Fruit fly (Drosophila melanogaster): ENCODE data around the gene sty.

Gene sty

dm6 chr3L:3420237-3420643 lies 4.5 kb downstream of the sty start (continued):
- TF ChIP-seq fd85E (GFP tag; optimal IDR thresholded peaks at IDR 0.05) (no peak), Met (GFP tag; optimal IDR thresholded peaks at IDR 0.05) (no peak), vri (GFP tag; optimal IDR thresholded peaks at IDR 0.05) (peak; percentile 49), pdm3 (GFP tag; optimal IDR thresholded peaks at IDR 0.05) (no peak), CG11294 (GFP tag; IDR thresholded peaks at IDR 0.05) (no peak), achi (GFP tag; optimal IDR thresholded peaks at IDR 0.05) (no peak), CG8319 (GFP tag; optimal IDR thresholded peaks at IDR 0.05) (no peak), CG4318 (GFP tag; optimal IDR thresholded peaks at IDR 0.05) (no peak), CG15336 (GFP tag; IDR thresholded peaks at IDR 0.05) (peak; percentile 35; the same call in 1 of the 2 replicates), dac (GFP tag; optimal IDR thresholded peaks at IDR 0.05) (no peak), CG34406 (GFP tag; optimal IDR thresholded peaks at IDR 0.05) (no peak), lz (GFP tag; optimal IDR thresholded peaks at IDR 0.05) (no peak), Blimp-1 (GFP tag; optimal IDR thresholded peaks at IDR 0.05) (no peak)

dm6 chr3L:3419369-3420232 lies 5.1 kb downstream of the sty start:
- TF ChIP-seq Hr4 (GFP tag; optimal IDR thresholded peaks at IDR 0.05) (peak; percentile 80), CG15336 (GFP tag; IDR thresholded peaks at IDR 0.05) (peak; percentile 68), fkh (GFP tag; optimal IDR thresholded peaks at IDR 0.05) (peak; percentile 44), CG16779 (tag; optimal IDR thresholded peaks at IDR 0.05) (no peak), CG8119 (GFP tag; IDR thresholded peaks at IDR 0.05) (peak; percentile 51; the same call in 2 of the 3 replicates), OdsH (GFP tag; optimal IDR thresholded peaks at IDR 0.05) (peak; percentile 31), CG32006 (GFP tag; optimal IDR thresholded peaks at IDR 0.05) (peak; percentile 82), ss (GFP tag; optimal IDR thresholded peaks at IDR 0.05) (no peak), lz (GFP tag; optimal IDR thresholded peaks at IDR 0.05) (peak; percentile 14), CG6276 (GFP tag; optimal IDR thresholded peaks at IDR 0.05) (peak; percentile 9), CG4318 (GFP tag; optimal IDR thresholded peaks at IDR 0.05) (peak; percentile 44), pdm3 (GFP tag; optimal IDR thresholded peaks at IDR 0.05) (peak; percentile 14), salr (GFP tag; optimal IDR thresholded peaks at IDR 0.05) (peak in 1 of 2 experiments; percentile 62), Eip78C (GFP tag) (peak; percentile 72), CG3032 (tag; optimal IDR thresholded peaks at IDR 0.05) (no peak), dac (GFP tag; optimal IDR thresholded peaks at IDR 0.05) (peak; percentile 8), CG3919 (GFP tag; optimal IDR thresholded peaks at IDR 0.05) (peak; percentile 1), CG6163 (GFP tag; IDR thresholded peaks at IDR 0.05) (no peak), Ets96B (tag; optimal IDR thresholded peaks at IDR 0.05) (no peak), CG10631 (GFP tag; optimal IDR thresholded peaks at IDR 0.05) (peak; percentile 48)

- TF ChIP-seq Gug (GFP tag; IDR thresholded peaks at IDR 0.05): peak; percentile 98
- no peak for TF ChIP-seq CG8319 (GFP tag; optimal IDR thresholded peaks at IDR 0.05)
- peak; percentile 95 for TF ChIP-seq CG11294 (GFP tag; IDR thresholded peaks at IDR 0.05)
- TF ChIP-seq Sox14 (GFP tag; optimal IDR thresholded peaks at IDR 0.05): peak; percentile 93
- TF ChIP-seq CG8632 (GFP tag; optimal IDR thresholded peaks at IDR 0.05): peak; percentile 28
- peak; percentile 26 for TF ChIP-seq CG34406 (GFP tag; optimal IDR thresholded peaks at IDR 0.05)
- no peak for TF ChIP-seq CG11902 (GFP tag; optimal IDR thresholded peaks at IDR 0.05)
- TF ChIP-seq cyc (GFP tag; optimal IDR thresholded peaks at IDR 0.05): peak; percentile 61
- peak; percentile 82 for TF ChIP-seq svp (GFP tag)
- peak; percentile 97 for TF ChIP-seq CG6163 (GFP tag; IDR thresholded peaks at IDR 0.05)
- peak; percentile 50 for TF ChIP-seq vri (GFP tag; optimal IDR thresholded peaks at IDR 0.05)
- peak; percentile 73 for TF ChIP-seq Hr39 (GFP tag; optimal IDR thresholded peaks at IDR 0.05)
- peak; percentile 98 for TF ChIP-seq Hr4 (GFP tag; optimal IDR thresholded peaks at IDR 0.05)
- TF ChIP-seq achi (GFP tag; optimal IDR thresholded peaks at IDR 0.05): peak; percentile 91
- TF ChIP-seq fd85E (GFP tag; optimal IDR thresholded peaks at IDR 0.05): no peak
- peak; percentile 71 for TF ChIP-seq acj6 (GFP tag; optimal IDR thresholded peaks at IDR 0.05)
- TF ChIP-seq CG10631 (GFP tag; optimal IDR thresholded peaks at IDR 0.05): peak; percentile 93
- TF ChIP-seq CG15336 (GFP tag; IDR thresholded peaks at IDR 0.05): peak; percentile 99
- TF ChIP-seq CG3032 (tag; optimal IDR thresholded peaks at IDR 0.05): peak; percentile 76
- TF ChIP-seq CG9139 (GFP tag; optimal IDR thresholded peaks at IDR 0.05): peak; percentile 70
- peak; percentile 63 to 88 for TF ChIP-seq salr (GFP tag; optimal IDR thresholded peaks at IDR 0.05)
- peak; percentile 43 for TF ChIP-seq Ets21C (GFP tag; optimal IDR thresholded peaks at IDR 0.05)
- peak; percentile 85 for TF ChIP-seq dsx (GFP tag; optimal IDR thresholded peaks at IDR 0.05; ENCODE audit: poor library complexity, severe bottlenecking)
- peak; percentile 80 for TF ChIP-seq esn (GFP tag; optimal IDR thresholded peaks at IDR 0.05)
- TF ChIP-seq Sox102F (GFP tag; optimal IDR thresholded peaks at IDR 0.05): peak; percentile 66
- TF ChIP-seq Eip78C (GFP tag): peak; percentile 95
- TF ChIP-seq Blimp-1 (GFP tag; optimal IDR thresholded peaks at IDR 0.05): peak; percentile 15
- peak; percentile 25 for TF ChIP-seq CG7368 (GFP tag; optimal IDR thresholded peaks at IDR 0.05)
Observed at dm6 chr3L:3418207-3419086, 6.3 kb downstream of the sty start.
